Worm (Caenorhabditis elegans) whole organism, young adult: ENCODE data around the gene zyg-8.

Experiments
- Y53F4B.3 ChIP-seq: fragments of 200-800 bp; sonication (Bioruptor generic); IDR thresholded peaks from 2 replicates; pipeline ENCODE4 v1.3.6; 2022; ENCODE audit warnings: missing genetic modification reagents, missing genetic modification characterization, missing compliant biosample characterization
- tlf-1 ChIP-seq: fragments of 200-800 bp; sonication (Bioruptor generic); optimal IDR thresholded peaks from 2 replicates; lab custom pipeline; 2018; ENCODE audit warnings: mild to moderate bottlenecking, missing genetic modification characterization, missing compliant biosample characterization
- unc-62 ChIP-seq: fragments of 150-350 bp; optimal IDR thresholded peaks from 2 replicates; lab custom pipeline; 2014; ENCODE audit warnings: missing biosample characterization, missing genetic modification reagents, missing genetic modification characterization

- no peak for TF ChIP-seq unc-62 (GFP tag; lab: Kevin White, UChicago)
- TF ChIP-seq Y53F4B.3 = no peak
- no peak for TF ChIP-seq tlf-1 (GFP tag; lab: Kevin White, UChicago)
Measured at ce11 chrIII:12058429-12058828, 3.1 kb upstream of the zyg-8 start, which contains the start of gene arx-3.
